Worm (Caenorhabditis elegans) whole organism, mixed stage, embryonic: ENCODE results near the gene grd-7.

Experiments
- M03D4.4 ChIP-seq: sonication (generic microtip); optimal IDR thresholded peaks from 2 replicates; lab custom pipeline; 2017; ENCODE audit warnings: mild to moderate bottlenecking, missing genetic modification characterization, missing compliant biosample characterization
- blmp-1 ChIP-seq: fragments of 150-350 bp; optimal IDR thresholded peaks from 2 replicates; lab custom pipeline; 2014; ENCODE audit warnings: missing biosample characterization, missing genetic modification characterization
- ces-1 ChIP-seq: fragments of 150-350 bp; optimal IDR thresholded peaks from 2 replicates; lab custom pipeline; 2014; ENCODE audit warnings: missing biosample characterization, missing genetic modification reagents, missing genetic modification characterization
- elt-3 ChIP-seq: fragments of 150-350 bp; optimal IDR thresholded peaks from 2 replicates; lab custom pipeline; 2014; ENCODE audit warnings: missing biosample characterization, missing genetic modification characterization
- flh-1 ChIP-seq: fragments of 200-800 bp; sonication (Bioruptor generic); optimal IDR thresholded peaks from 2 replicates; lab custom pipeline; 2018; ENCODE audit warnings: mild to moderate bottlenecking, missing genetic modification characterization, moderate library complexity, missing compliant biosample characterization
- mep-1 ChIP-seq: fragments of 150-350 bp; optimal IDR thresholded peaks from 2 replicates; lab custom pipeline; 2017; ENCODE audit warnings: missing biosample characterization, missing genetic modification reagents, missing genetic modification characterization, inconsistent platforms
- nhr-237 ChIP-seq: fragments of 150-350 bp; optimal IDR thresholded peaks from 2 replicates; lab custom pipeline; 2014; ENCODE audit warnings: missing biosample characterization, missing genetic modification characterization
- nhr-76 ChIP-seq: sonication (generic microtip); optimal IDR thresholded peaks from 2 replicates; lab custom pipeline; 2017; ENCODE audit warnings: missing biosample characterization, missing genetic modification characterization
- snpc-4 ChIP-seq: fragments of 150-350 bp; optimal IDR thresholded peaks from 2 replicates; lab custom pipeline; 2014; ENCODE audit warnings: missing biosample characterization, missing genetic modification characterization
- tbx-8 ChIP-seq: fragments of 200-800 bp; sonication (Bioruptor generic); optimal IDR thresholded peaks from 2 replicates; lab custom pipeline; 2018; ENCODE audit warnings: mild to moderate bottlenecking, missing genetic modification characterization, moderate library complexity, missing compliant biosample characterization
- ztf-11 ChIP-seq: fragments of 150-350 bp; optimal IDR thresholded peaks from 2 replicates; lab custom pipeline; 2014; ENCODE audit warnings: missing biosample characterization, missing genetic modification characterization

ce11 chrX:7244756-7245155, 24.5 kb downstream of the grd-7 start:
- TF ChIP-seq snpc-4 (tag; lab: Kevin White, UChicago) (no peak), flh-1 (GFP tag; lab: Kevin White, UChicago) (no peak), ztf-11 (tag; lab: Kevin White, UChicago) (no peak), M03D4.4 (tag; lab: Kevin White, UChicago) (no peak), ces-1 (GFP tag; lab: Kevin White, UChicago) (no peak), nhr-76 (tag; lab: Kevin White, UChicago) (no peak), nhr-237 (no peak), blmp-1 (tag; lab: Kevin White, UChicago) (no peak), tbx-8 (GFP tag; lab: Kevin White, UChicago) (no peak), elt-3 (tag; lab: Kevin White, UChicago) (no peak), mep-1 (tag; lab: Kevin White, UChicago) (no peak)
